Worm (Caenorhabditis elegans): ENCODE data around the gene srx-118.

The srx-118 gene

ce11 chrII:12494556-12495131 is 31.0 kb upstream of the srx-118 start, which contains the start of gene col-85 (continued):
- peak; percentile 30 for TF ChIP-seq ccch-3 (GFP tag; optimal IDR thresholded peaks at IDR 0.05)
- TF ChIP-seq lin-26 (GFP tag; IDR thresholded peaks at IDR 0.05) = peak; percentile 98
- TF ChIP-seq D2030.7 (GFP tag; IDR thresholded peaks at IDR 0.05) = peak; percentile 83
- TF ChIP-seq Y56A3A.18 (GFP tag; IDR thresholded peaks at IDR 0.05) = peak; percentile 56; the same call in 1 of the 2 replicates
- TF ChIP-seq K12H6.12 (tag; optimal IDR thresholded peaks at IDR 0.05) = peak; percentile 23
- TF ChIP-seq lir-1 (GFP tag; conservative IDR thresholded peaks at IDR 0.05) = peak; percentile 58
- TF ChIP-seq F49E8.2 (tag; optimal IDR thresholded peaks at IDR 0.05; ENCODE audit: insufficient read depth) = peak; percentile 68
- TF ChIP-seq athp-1 (tag; optimal IDR thresholded peaks at IDR 0.05) = peak; percentile 60
- no peak for TF ChIP-seq sea-2 (GFP tag; IDR thresholded peaks at IDR 0.05)
- TF ChIP-seq lsy-27 (tag; optimal IDR thresholded peaks at IDR 0.05; ENCODE audit: borderline replicate concordance, insufficient read depth) = peak; percentile 29
- peak; percentile 92 for TF ChIP-seq snpc-3.4 (tag; optimal IDR thresholded peaks at IDR 0.05)
- TF ChIP-seq akir-1 (GFP tag; optimal IDR thresholded peaks at IDR 0.05) = no peak
- TF ChIP-seq pha-4 (tag; optimal IDR thresholded peaks at IDR 0.05) = no peak
- TF ChIP-seq nhr-120 (GFP tag; IDR thresholded peaks at IDR 0.05) = 0 out of 2 replicates have a peak, but pooled peaks have one; percentile 28
- TF ChIP-seq madf-6 (GFP tag; IDR thresholded peaks at IDR 0.05) = peak; percentile 72
- peak; percentile 89 for TF ChIP-seq egl-44 (GFP tag; IDR thresholded peaks at IDR 0.05)
- 0 out of 2 replicates have a peak, but pooled peaks have one; percentile 35 for TF ChIP-seq C06A6.2 (GFP tag; conservative IDR thresholded peaks at IDR 0.05)
- TF ChIP-seq ekl-4 (GFP tag; IDR thresholded peaks at IDR 0.05) = peak; percentile 72
- TF ChIP-seq xnd-1 (tag; optimal IDR thresholded peaks at IDR 0.05) = no peak
- peak; percentile 26 for TF ChIP-seq efl-1 (GFP tag; optimal IDR thresholded peaks at IDR 0.05)
- peak; percentile 72 for TF ChIP-seq B0035.1 (tag; optimal IDR thresholded peaks at IDR 0.05)
- no peak for TF ChIP-seq aptf-3 (GFP tag; IDR thresholded peaks at IDR 0.05)
- peak; percentile 81 for TF ChIP-seq ztf-18 (tag; optimal IDR thresholded peaks at IDR 0.05)
- peak; percentile 85 for TF ChIP-seq T07F8.4 (tag; optimal IDR thresholded peaks at IDR 0.05)
- TF ChIP-seq hlh-26 (GFP tag; conservative IDR thresholded peaks at IDR 0.05) = no peak
- TF ChIP-seq lin-40 (tag; optimal IDR thresholded peaks at IDR 0.05) = no peak
- no peak for TF ChIP-seq nfya-1 (tag; optimal IDR thresholded peaks at IDR 0.05; ENCODE audit: borderline replicate concordance, insufficient read depth)
- no peak for TF ChIP-seq ama-1 (optimal IDR thresholded peaks at IDR 0.05)
- TF ChIP-seq ama-1 (GFP tag; optimal IDR thresholded peaks at IDR 0.05) = peak in 1 of 2 experiments; percentile 82
- TF ChIP-seq F55B11.4 (tag; optimal IDR thresholded peaks at IDR 0.05; ENCODE audit: borderline replicate concordance, insufficient read depth) = no peak
- TF ChIP-seq madf-3 (GFP tag; IDR thresholded peaks at IDR 0.05) = peak; percentile 77; the same call in 1 of the 2 replicates
- TF ChIP-seq F10E7.11 (tag; optimal IDR thresholded peaks at IDR 0.05) = peak; percentile 78
- TF ChIP-seq tlf-1 (GFP tag; optimal IDR thresholded peaks at IDR 0.05) = peak; percentile 57
- peak; percentile 84 for TF ChIP-seq madf-10 (tag; optimal IDR thresholded peaks at IDR 0.05)
- TF ChIP-seq mel-28 (tag; optimal IDR thresholded peaks at IDR 0.05; ENCODE audit: borderline replicate concordance) = peak; percentile 3
- TF ChIP-seq hrde-1 (tag; optimal IDR thresholded peaks at IDR 0.05; ENCODE audit: borderline replicate concordance) = peak; percentile 74
- peak; percentile 63 for TF ChIP-seq F52B5.7 (tag; optimal IDR thresholded peaks at IDR 0.05)
- peak; percentile 43 for TF ChIP-seq ceh-91 (GFP tag; IDR thresholded peaks at IDR 0.05)
- TF ChIP-seq madf-8 (GFP tag; conservative IDR thresholded peaks at IDR 0.05) = no peak; the same call in 1 of the 2 replicates
- peak; percentile 79 for TF ChIP-seq somi-1 (GFP tag; optimal IDR thresholded peaks at IDR 0.05)
- TF ChIP-seq snpc-1.3 (tag; optimal IDR thresholded peaks at IDR 0.05; ENCODE audit: insufficient read depth) = peak; percentile 87
- no peak for TF ChIP-seq ztf-22 (GFP tag; optimal IDR thresholded peaks at IDR 0.05)
- TF ChIP-seq dpff-1 (tag; optimal IDR thresholded peaks at IDR 0.05) = no peak
- peak; percentile 91 for TF ChIP-seq snpc-4 (GFP tag; optimal IDR thresholded peaks at IDR 0.05)
- peak; percentile 92 to 97 (median 95) for TF ChIP-seq snpc-4 (tag; optimal IDR thresholded peaks at IDR 0.05)
- TF ChIP-seq atf-7 (tag; optimal IDR thresholded peaks at IDR 0.05) = peak; percentile 67
- peak; percentile 89 for TF ChIP-seq him-1 (tag; optimal IDR thresholded peaks at IDR 0.05)
